Worm (Caenorhabditis elegans) whole organism, L1 larva: ENCODE results near the gene F10A3.17.

Source experiments
- C04F5.9 ChIP-seq: sonication (generic microtip); optimal IDR thresholded peaks from 2 replicates; lab custom pipeline; 2016; ENCODE audit warnings: missing genetic modification characterization, missing compliant biosample characterization
- alr-1 ChIP-seq: fragments of 200-800 bp; sonication (Bioruptor generic); optimal IDR thresholded peaks from 2 replicates; lab custom pipeline; 2018; ENCODE audit warnings: borderline replicate concordance, mild to moderate bottlenecking, missing genetic modification characterization, missing compliant biosample characterization
- fkh-10 ChIP-seq: sonication (generic microtip); optimal IDR thresholded peaks from 2 replicates; lab custom pipeline; 2017; ENCODE audit warnings: missing biosample characterization, missing genetic modification reagents, missing genetic modification characterization
- lir-3 ChIP-seq: sonication (generic microtip); optimal IDR thresholded peaks from 2 replicates; lab custom pipeline; 2016; ENCODE audit warnings: mild to moderate bottlenecking, missing genetic modification characterization, moderate library complexity, missing compliant biosample characterization; ENCODE audit not compliant: poor library complexity
- nhr-11 ChIP-seq: fragments of 150-350 bp; optimal IDR thresholded peaks from 2 replicates; lab custom pipeline; 2014; ENCODE audit warnings: missing biosample characterization, missing genetic modification characterization
- nhr-28 ChIP-seq: fragments of 150-350 bp; optimal IDR thresholded peaks from 2 replicates; lab custom pipeline; 2014; ENCODE audit warnings: missing biosample characterization, missing genetic modification characterization
- nhr-77 ChIP-seq: fragments of 150-350 bp; optimal IDR thresholded peaks from 2 replicates; lab custom pipeline; 2014; ENCODE audit warnings: missing biosample characterization, missing genetic modification characterization
- pqm-1 ChIP-seq: sonication (generic microtip); optimal IDR thresholded peaks from 3 replicates; lab custom pipeline; 2017; ENCODE audit warnings: missing biosample characterization, missing genetic modification characterization
- skn-1 ChIP-seq: fragments of 150-350 bp; optimal IDR thresholded peaks from 2 replicates; lab custom pipeline; 2014; ENCODE audit warnings: missing biosample characterization, missing genetic modification characterization
- snpc-4 ChIP-seq: fragments of 150-350 bp; optimal IDR thresholded peaks from 2 replicates; lab custom pipeline; 2014; ENCODE audit warnings: missing biosample characterization, missing genetic modification characterization
- tbx-2 ChIP-seq: sonication (generic microtip); optimal IDR thresholded peaks from 2 replicates; lab custom pipeline; 2016; ENCODE audit warnings: missing genetic modification characterization, missing compliant biosample characterization
- unc-86 ChIP-seq: sonication (generic microtip); optimal IDR thresholded peaks from 2 replicates; lab custom pipeline; 2016; ENCODE audit warnings: missing genetic modification characterization, missing compliant biosample characterization

ce11 chrV:16129116-16129515 lies 30.4 kb downstream of the F10A3.17 start:
- TF ChIP-seq tbx-2 (tag; lab: Kevin White, UChicago): no peak
- TF ChIP-seq nhr-28 (tag; lab: Kevin White, UChicago): no peak
- TF ChIP-seq lir-3: no peak
- TF ChIP-seq fkh-10 (GFP tag; lab: Kevin White, UChicago): no peak
- no peak for TF ChIP-seq nhr-11 (tag; lab: Kevin White, UChicago)
- no peak for TF ChIP-seq skn-1 (tag; lab: Kevin White, UChicago)
- TF ChIP-seq nhr-77 (tag; lab: Kevin White, UChicago): no peak
- TF ChIP-seq unc-86 (tag; lab: Kevin White, UChicago): no peak
- no peak for TF ChIP-seq pqm-1 (tag; lab: Kevin White, UChicago)
- TF ChIP-seq alr-1 (tag; lab: Kevin White, UChicago): no peak
- no peak for TF ChIP-seq C04F5.9
- TF ChIP-seq snpc-4 (tag; lab: Kevin White, UChicago): no peak
